Fruit fly (Drosophila melanogaster) whole organism, prepupa: ENCODE measurements around the gene CG33687.

Source experiments
- Blimp-1 ChIP-seq: fragments of 200-800 bp; sonication (Bioruptor generic); optimal IDR thresholded peaks from 3 replicates; lab custom pipeline; 2017; ENCODE audit warnings: missing biosample characterization, missing genetic modification characterization, mild to moderate bottlenecking, moderate library complexity, missing genetic modification reagents
- CG10631 ChIP-seq: fragments of 200-800 bp; sonication (Bioruptor generic); optimal IDR thresholded peaks from 2 replicates; lab custom pipeline; 2016; ENCODE audit warnings: missing biosample characterization, missing genetic modification characterization
- CG10669 ChIP-seq: fragments of 200-800 bp; sonication (Bioruptor generic); optimal IDR thresholded peaks from 3 replicates; lab custom pipeline; 2018; ENCODE audit warnings: missing biosample characterization, mild to moderate bottlenecking, missing genetic modification characterization, moderate library complexity
- CG11294 ChIP-seq: fragments of 200-800 bp; sonication (Bioruptor generic); IDR thresholded peaks from 2 replicates; pipeline ENCODE4 v1.3.6; 2022; ENCODE audit warnings: missing biosample characterization, missing genetic modification characterization
- CG11762 ChIP-seq: fragments of 200-800 bp; sonication (Bioruptor generic); optimal IDR thresholded peaks from 3 replicates; lab custom pipeline; 2016; ENCODE audit warnings: missing biosample characterization, missing genetic modification characterization; ENCODE audit not compliant: insufficient read depth
- CG11902 ChIP-seq: fragments of 200-800 bp; sonication (Bioruptor generic); optimal IDR thresholded peaks from 3 replicates; lab custom pipeline; 2016; ENCODE audit warnings: missing biosample characterization, missing genetic modification characterization
- CG1621 ChIP-seq: fragments of 200-800 bp; sonication (Bioruptor generic); optimal IDR thresholded peaks from 3 replicates; lab custom pipeline; 2018; ENCODE audit warnings: missing biosample characterization, mild to moderate bottlenecking, missing genetic modification characterization
- CG16779 ChIP-seq: fragments of 200-800 bp; sonication (Bioruptor generic); optimal IDR thresholded peaks from 3 replicates; lab custom pipeline; 2017; ENCODE audit warnings: missing biosample characterization, mild to moderate bottlenecking, missing genetic modification characterization
- CG3032 ChIP-seq: fragments of 200-800 bp; optimal IDR thresholded peaks from 2 replicates; lab custom pipeline; 2019; ENCODE audit warnings: missing biosample characterization, mild to moderate bottlenecking, missing genetic modification characterization, moderate library complexity
- CG31627 ChIP-seq: fragments of 200-800 bp; sonication (Bioruptor generic); optimal IDR thresholded peaks from 3 replicates; lab custom pipeline; 2016; ENCODE audit warnings: missing biosample characterization, missing genetic modification characterization
- CG34406 ChIP-seq: fragments of 200-800 bp; sonication (Bioruptor generic); optimal IDR thresholded peaks from 3 replicates; lab custom pipeline; 2016; ENCODE audit warnings: missing biosample characterization, missing genetic modification characterization
- CG3919 ChIP-seq: fragments of 200-800 bp; sonication (Bioruptor generic); optimal IDR thresholded peaks from 3 replicates; lab custom pipeline; 2016; ENCODE audit warnings: missing biosample characterization, missing genetic modification characterization
- CG4318 ChIP-seq: fragments of 200-800 bp; sonication (Bioruptor generic); optimal IDR thresholded peaks from 3 replicates; lab custom pipeline; 2017; ENCODE audit warnings: missing biosample characterization, mild to moderate bottlenecking, missing genetic modification characterization
- CG6276 ChIP-seq: fragments of 200-800 bp; sonication (Bioruptor generic); optimal IDR thresholded peaks from 2 replicates; lab custom pipeline; 2017; ENCODE audit warnings: missing biosample characterization, mild to moderate bottlenecking, missing genetic modification characterization
- CG6792 ChIP-seq: fragments of 200-800 bp; sonication (Bioruptor generic); optimal IDR thresholded peaks from 3 replicates; lab custom pipeline; 2016; ENCODE audit warnings: missing biosample characterization, missing genetic modification characterization
- CG6808 ChIP-seq: fragments of 200-800 bp; sonication (Bioruptor generic); optimal IDR thresholded peaks from 3 replicates; lab custom pipeline; 2017; ENCODE audit warnings: missing biosample characterization, missing genetic modification characterization, mild to moderate bottlenecking, moderate library complexity, missing genetic modification reagents
- CG6854 ChIP-seq: fragments of 200-800 bp; sonication (Bioruptor generic); optimal IDR thresholded peaks from 2 replicates; lab custom pipeline; 2017; ENCODE audit warnings: missing biosample characterization, mild to moderate bottlenecking, missing genetic modification characterization
- CG7368 ChIP-seq: fragments of 200-800 bp; sonication (Bioruptor generic); optimal IDR thresholded peaks from 3 replicates; lab custom pipeline; 2016; ENCODE audit warnings: missing biosample characterization, missing genetic modification characterization
- CG8119 ChIP-seq: fragments of 200-800 bp; sonication (Bioruptor generic); IDR thresholded peaks from 3 replicates; pipeline ENCODE4 v1.3.6; 2022; ENCODE audit warnings: missing biosample characterization, missing genetic modification characterization
- CG8319 ChIP-seq: fragments of 200-800 bp; sonication (Bioruptor generic); optimal IDR thresholded peaks from 3 replicates; lab custom pipeline; 2016; ENCODE audit warnings: missing biosample characterization, missing genetic modification characterization
- CG8632 ChIP-seq: fragments of 200-800 bp; sonication (Bioruptor generic); optimal IDR thresholded peaks from 3 replicates; lab custom pipeline; 2016; ENCODE audit warnings: missing biosample characterization, missing genetic modification characterization
- CG9139 ChIP-seq: fragments of 200-800 bp; sonication (Bioruptor generic); optimal IDR thresholded peaks from 3 replicates; lab custom pipeline; 2017; ENCODE audit warnings: missing biosample characterization, mild to moderate bottlenecking, missing genetic modification characterization
- Eip75B ChIP-seq: fragments of 200-800 bp; sonication (Bioruptor generic); optimal IDR thresholded peaks from 3 replicates; lab custom pipeline; 2016; ENCODE audit warnings: missing biosample characterization, missing genetic modification characterization
- Eip93F ChIP-seq: fragments of 200-800 bp; sonication (Bioruptor generic); optimal IDR thresholded peaks from 2 replicates; lab custom pipeline; 2016; ENCODE audit warnings: missing biosample characterization, mild to moderate bottlenecking, missing genetic modification characterization
- Ets21C ChIP-seq: fragments of 200-800 bp; sonication (Bioruptor generic); optimal IDR thresholded peaks from 3 replicates; lab custom pipeline; 2016; ENCODE audit warnings: missing biosample characterization, missing genetic modification characterization
- Ets96B ChIP-seq: fragments of 200-800 bp; optimal IDR thresholded peaks from 2 replicates; lab custom pipeline; 2019; ENCODE audit warnings: missing biosample characterization, mild to moderate bottlenecking, missing genetic modification characterization, moderate library complexity
- Gug ChIP-seq: fragments of 200-800 bp; sonication (Bioruptor generic); IDR thresholded peaks from 2 replicates; pipeline ENCODE4 v1.3.6; 2022; ENCODE audit warnings: missing biosample characterization, missing genetic modification characterization
- Hr39 ChIP-seq: fragments of 200-800 bp; sonication (Bioruptor generic); optimal IDR thresholded peaks from 2 replicates; lab custom pipeline; 2016; ENCODE audit warnings: missing biosample characterization, missing genetic modification characterization
- Hr4 ChIP-seq: fragments of 200-800 bp; sonication (Bioruptor generic); optimal IDR thresholded peaks from 3 replicates; lab custom pipeline; 2016; ENCODE audit warnings: missing biosample characterization, missing genetic modification characterization
- Met ChIP-seq: fragments of 200-800 bp; sonication (Bioruptor generic); optimal IDR thresholded peaks from 3 replicates; lab custom pipeline; 2016; ENCODE audit warnings: missing biosample characterization, missing genetic modification characterization
- OdsH ChIP-seq: fragments of 200-800 bp; sonication (Bioruptor generic); optimal IDR thresholded peaks from 3 replicates; lab custom pipeline; 2016; ENCODE audit warnings: missing biosample characterization, missing genetic modification characterization
- Smox ChIP-seq: fragments of 200-800 bp; sonication (Bioruptor generic); optimal IDR thresholded peaks from 3 replicates; lab custom pipeline; 2016; ENCODE audit warnings: missing biosample characterization, missing genetic modification characterization
- Sox102F ChIP-seq: fragments of 200-800 bp; sonication (Bioruptor generic); optimal IDR thresholded peaks from 2 replicates; lab custom pipeline; 2016; ENCODE audit warnings: missing biosample characterization, mild to moderate bottlenecking, missing genetic modification characterization
- Sox14 ChIP-seq: fragments of 200-800 bp; sonication (Bioruptor generic); optimal IDR thresholded peaks from 3 replicates; lab custom pipeline; 2016; ENCODE audit warnings: missing biosample characterization, missing genetic modification characterization
- Sox15 ChIP-seq: fragments of 200-800 bp; sonication (Bioruptor generic); optimal IDR thresholded peaks from 3 replicates; lab custom pipeline; 2016; ENCODE audit warnings: missing biosample characterization, missing genetic modification characterization
- achi ChIP-seq: fragments of 200-800 bp; sonication (Bioruptor generic); optimal IDR thresholded peaks from 3 replicates; lab custom pipeline; 2016; ENCODE audit warnings: missing biosample characterization, missing genetic modification characterization
- cyc ChIP-seq: fragments of 200-800 bp; sonication (Bioruptor generic); optimal IDR thresholded peaks from 3 replicates; lab custom pipeline; 2016; ENCODE audit warnings: missing biosample characterization, missing genetic modification characterization
- dac ChIP-seq: fragments of 200-800 bp; sonication (Bioruptor generic); optimal IDR thresholded peaks from 2 replicates; lab custom pipeline; 2017; ENCODE audit warnings: missing biosample characterization, mild to moderate bottlenecking, missing genetic modification characterization
- eg ChIP-seq: fragments of 200-800 bp; sonication (Bioruptor generic); IDR thresholded peaks from 3 replicates; pipeline ENCODE4 v1.3.6; 2022; ENCODE audit warnings: missing biosample characterization, missing genetic modification characterization
- esn ChIP-seq: fragments of 200-800 bp; sonication (Bioruptor generic); optimal IDR thresholded peaks from 2 replicates; lab custom pipeline; 2016; ENCODE audit warnings: missing biosample characterization, mild to moderate bottlenecking, missing genetic modification characterization, moderate library complexity
- fd59A ChIP-seq: fragments of 200-800 bp; sonication (Bioruptor generic); optimal IDR thresholded peaks from 2 replicates; lab custom pipeline; 2017; ENCODE audit warnings: missing biosample characterization, mild to moderate bottlenecking, missing genetic modification characterization, missing genetic modification reagents
- fd85E ChIP-seq: fragments of 200-800 bp; sonication (Bioruptor generic); optimal IDR thresholded peaks from 3 replicates; lab custom pipeline; 2016; ENCODE audit warnings: missing biosample characterization, missing genetic modification characterization
- fkh ChIP-seq: fragments of 200-800 bp; sonication (Bioruptor generic); optimal IDR thresholded peaks from 3 replicates; lab custom pipeline; 2017; ENCODE audit warnings: missing biosample characterization, mild to moderate bottlenecking, missing genetic modification characterization, moderate library complexity
- lz ChIP-seq: fragments of 200-800 bp; sonication (Bioruptor generic); optimal IDR thresholded peaks from 3 replicates; lab custom pipeline; 2016; ENCODE audit warnings: missing biosample characterization, missing genetic modification characterization
- net ChIP-seq: fragments of 200-800 bp; sonication (Bioruptor generic); optimal IDR thresholded peaks from 3 replicates; lab custom pipeline; 2016; ENCODE audit warnings: missing biosample characterization, missing genetic modification characterization
- pdm3 ChIP-seq: fragments of 200-800 bp; sonication (Bioruptor generic); optimal IDR thresholded peaks from 3 replicates; lab custom pipeline; 2016; ENCODE audit warnings: missing biosample characterization, missing genetic modification characterization
- salr ChIP-seq, 2 experiments: fragments of 200-800 bp; sonication (Bioruptor generic); optimal IDR thresholded peaks; 3 replicates each; lab custom pipeline; 2016 to 2018; ENCODE audit warnings: missing biosample characterization in 2 of 2, missing genetic modification characterization in 2 of 2, mild to moderate bottlenecking in 1 of 2
- spab ChIP-seq: fragments of 200-800 bp; sonication (Bioruptor generic); optimal IDR thresholded peaks from 2 replicates; lab custom pipeline; 2017; ENCODE audit warnings: missing biosample characterization, mild to moderate bottlenecking, missing genetic modification characterization, missing genetic modification reagents
- vri ChIP-seq: fragments of 200-800 bp; sonication (Bioruptor generic); optimal IDR thresholded peaks from 3 replicates; lab custom pipeline; 2016; ENCODE audit warnings: missing biosample characterization, mild to moderate bottlenecking, missing genetic modification characterization

CG33687 gene

dm6 chr3L:16174778-16175177 lies 22.9 kb upstream of the CG33687 start (continued):
- TF ChIP-seq net (GFP tag; lab: Kevin White, UChicago) (no peak), Hr39 (peak; percentile 14), CG1621 (tag; lab: Kevin White, UChicago) (no peak), CG16779 (no peak), Sox15 (peak; percentile 25), Hr4 (GFP tag; lab: Kevin White, UChicago) (no peak), CG11902 (GFP tag; lab: Kevin White, UChicago) (peak; percentile 28)
- TF ChIP-seq, all 60 proteins: peak for 28

DNA sequence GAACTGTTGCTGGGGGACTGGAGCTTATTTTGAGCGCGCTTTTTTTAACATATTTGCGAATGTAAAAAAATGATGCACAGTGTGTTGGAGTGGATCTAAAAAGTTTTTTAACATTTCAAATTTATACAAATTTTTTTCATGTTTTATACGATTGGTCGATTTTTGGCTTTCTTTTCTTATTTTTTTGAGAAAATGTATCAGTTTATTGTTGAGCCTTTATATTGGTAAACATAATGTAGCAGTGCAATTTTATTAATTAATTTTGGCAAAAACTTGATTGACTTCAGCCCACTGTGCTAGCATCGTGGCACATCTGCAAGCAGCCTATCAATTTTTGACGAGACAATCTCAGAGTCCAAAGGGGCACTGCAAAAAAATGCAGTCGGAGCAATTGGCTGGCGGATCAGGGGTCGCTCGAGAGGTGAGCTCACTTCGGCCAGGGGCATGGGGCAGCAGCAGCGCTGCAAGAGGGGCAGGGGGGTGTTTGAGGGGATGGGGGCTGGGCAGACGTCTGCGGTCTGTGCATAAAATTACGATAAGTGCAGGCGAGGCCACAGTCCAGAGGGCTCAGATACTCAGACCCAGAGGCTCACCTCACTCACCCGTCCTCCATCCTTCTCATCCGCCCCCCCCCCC lies 21.9 kb upstream of the CG33687 start:
- TF ChIP-seq lz (GFP tag; lab: Kevin White, UChicago) (peak; percentile 76), CG31627 (GFP tag; lab: Kevin White, UChicago) (peak; percentile 81), fkh (GFP tag; lab: Kevin White, UChicago) (no peak), CG6792 (GFP tag; lab: Kevin White, UChicago) (peak; percentile 86), CG6276 (peak; percentile 6), CG7368 (GFP tag; lab: Kevin White, UChicago) (peak; percentile 74), CG8632 (GFP tag; lab: Kevin White, UChicago) (peak; percentile 87), Blimp-1 (GFP tag; lab: Kevin White, UChicago) (peak; percentile 54), cyc (GFP tag; lab: Kevin White, UChicago) (peak; percentile 80), CG34406 (GFP tag; lab: Kevin White, UChicago) (peak; percentile 85), Sox102F (GFP tag; lab: Kevin White, UChicago) (peak; percentile 87), net (GFP tag; lab: Kevin White, UChicago) (peak; percentile 86), OdsH (GFP tag; lab: Kevin White, UChicago) (peak; percentile 80), CG8319 (GFP tag; lab: Kevin White, UChicago) (peak; percentile 56), Met (GFP tag; lab: Kevin White, UChicago) (peak; percentile 90), CG3919 (GFP tag; lab: Kevin White, UChicago) (peak; percentile 84), salr (GFP tag; optimal IDR thresholded peaks at IDR 0.05; lab: Kevin White, UChicago) (peak; percentile 15 to 58), achi (GFP tag; lab: Kevin White, UChicago) (peak; percentile 81), CG10669 (GFP tag; lab: Kevin White, UChicago) (peak; percentile 84), CG3032 (tag; lab: Kevin White, UChicago) (peak; percentile 86), CG6808 (peak; percentile 82), esn (GFP tag; lab: Kevin White, UChicago) (peak; percentile 90), Eip93F (GFP tag; lab: Kevin White, UChicago) (no peak), pdm3 (peak; percentile 79), CG9139 (GFP tag; lab: Kevin White, UChicago) (peak; percentile 70), spab (GFP tag; lab: Kevin White, UChicago) (peak; percentile 69), Ets96B (tag; lab: Kevin White, UChicago) (peak; percentile 89), CG11902 (GFP tag; lab: Kevin White, UChicago) (peak; percentile 75), dac (GFP tag; lab: Kevin White, UChicago) (no peak), CG6854 (peak; percentile 13), fd59A (GFP tag; lab: Kevin White, UChicago) (peak; percentile 74), CG10631 (GFP tag; lab: Kevin White, UChicago) (peak; percentile 70), CG4318 (GFP tag; lab: Kevin White, UChicago) (peak; percentile 12), CG11294 (GFP tag; lab: Robert Waterston, UW) (no peak; the same call in 1 of the 2 replicates), Ets21C (GFP tag; lab: Kevin White, UChicago) (peak; percentile 73), CG8119 (GFP tag; lab: Robert Waterston, UW) (peak; percentile 65; the same call in 2 of the 3 replicates), eg (GFP tag; lab: Robert Waterston, UW) (0 out of 3 replicates have a peak, but pooled peaks have one; percentile 17), Eip75B (peak; percentile 87), Gug (GFP tag; lab: Robert Waterston, UW) (peak; percentile 41), CG11762 (GFP tag; lab: Kevin White, UChicago) (peak; percentile 67), Sox14 (peak; percentile 87), Smox (peak; percentile 85), fd85E (peak; percentile 52), vri (GFP tag; lab: Kevin White, UChicago) (peak; percentile 68)
